Fruit fly (Drosophila melanogaster): ENCODE results near the gene CG31546.

CG31546 gene

dm6 chr3R:5606477-5606876 is 28.9 kb downstream of the CG31546 start, which contains the start of gene asl (continued):
- TF ChIP-seq CG18262 (tag; optimal IDR thresholded peaks at IDR 0.05) (peak; percentile 61), CG2678 (tag; optimal IDR thresholded peaks at IDR 0.05) (no peak), ham (GFP tag; IDR thresholded peaks at IDR 0.05) (no peak), tll (GFP tag; optimal IDR thresholded peaks at IDR 0.05) (no peak), CG11560 (tag; IDR thresholded peaks at IDR 0.05) (no peak), CG12299 (tag; optimal IDR thresholded peaks at IDR 0.05) (peak; percentile 50), fd96Cb (tag; optimal IDR thresholded peaks at IDR 0.05) (peak; percentile 61), CG34376 (GFP tag; optimal IDR thresholded peaks at IDR 0.05) (peak; percentile 55), Hsf (GFP tag; optimal IDR thresholded peaks at IDR 0.05) (peak; percentile 64), Rfx (GFP tag; IDR thresholded peaks at IDR 0.05) (peak; percentile 79), kay (GFP tag; optimal IDR thresholded peaks at IDR 0.05) (no peak), ranshi (GFP tag; IDR thresholded peaks at IDR 0.05) (0 out of 2 replicates have a peak, but pooled peaks have one; percentile 15), pan (optimal IDR thresholded peaks at IDR 0.05) (no peak), pan (GFP tag; optimal IDR thresholded peaks at IDR 0.05 in 1 of 2, IDR thresholded peaks at IDR 0.05 in 1 of 2) (peak in 1 of 2 experiments; percentile 47), CG14441 (GFP tag; IDR thresholded peaks at IDR 0.05) (peak; percentile 58; the same call in 1 of the 2 replicates), al (GFP tag; IDR thresholded peaks at IDR 0.05) (peak; percentile 31; the same call in 1 of the 2 replicates), CG4424 (GFP tag; optimal IDR thresholded peaks at IDR 0.05) (peak; percentile 75), CG33213 (GFP tag; optimal IDR thresholded peaks at IDR 0.05) (peak; percentile 66), CG9817 (tag; optimal IDR thresholded peaks at IDR 0.05) (peak; percentile 77), tup (GFP tag; optimal IDR thresholded peaks at IDR 0.05) (peak; percentile 9), ind (GFP tag; optimal IDR thresholded peaks at IDR 0.05) (no peak), CG3281 (GFP tag; optimal IDR thresholded peaks at IDR 0.05) (peak; percentile 61), org-1 (GFP tag; optimal IDR thresholded peaks at IDR 0.05) (no peak), CG13775 (GFP tag; optimal IDR thresholded peaks at IDR 0.05) (peak; percentile 61), CG16815 (GFP tag; optimal IDR thresholded peaks at IDR 0.05) (peak; percentile 39), CG11085 (GFP tag; IDR thresholded peaks at IDR 0.05) (peak; percentile 54; the same call in 1 of the 2 replicates), esg (GFP tag; conservative IDR thresholded peaks at IDR 0.05) (peak; percentile 40; the same call in 1 of the 2 replicates), Dfd (GFP tag; optimal IDR thresholded peaks at IDR 0.05) (peak in 1 of 2 experiments; percentile 78), CG3838 (GFP tag; optimal IDR thresholded peaks at IDR 0.05) (peak; percentile 14), ERR (GFP tag; optimal IDR thresholded peaks at IDR 0.05) (no peak), luna (GFP tag; optimal IDR thresholded peaks at IDR 0.05) (no peak), sima (GFP tag; optimal IDR thresholded peaks at IDR 0.05) (no peak), Hr3 (GFP tag; optimal IDR thresholded peaks at IDR 0.05) (peak; percentile 64), pnt (GFP tag; optimal IDR thresholded peaks at IDR 0.05) (peak; percentile 45), dimm (GFP tag; IDR thresholded peaks at IDR 0.05) (no peak), lbe (GFP tag; optimal IDR thresholded peaks at IDR 0.05) (peak; percentile 41), H15 (GFP tag; IDR thresholded peaks at IDR 0.05) (no peak), emc (GFP tag; optimal IDR thresholded peaks at IDR 0.05) (peak; percentile 7), CG31388 (GFP tag; optimal IDR thresholded peaks at IDR 0.05) (no peak), dm (GFP tag; optimal IDR thresholded peaks at IDR 0.05) (peak; percentile 31), E2f1 (GFP tag; IDR thresholded peaks at IDR 0.05) (peak; percentile 61), CG7928 (GFP tag; optimal IDR thresholded peaks at IDR 0.05) (no peak), Aef1 (GFP tag; IDR thresholded peaks at IDR 0.05) (no peak; the same call in 2 of the 3 replicates), chm (GFP tag; IDR thresholded peaks at IDR 0.05) (no peak), Ets65A (GFP tag) (peak; percentile 94), Mes4 (GFP tag; optimal IDR thresholded peaks at IDR 0.05) (peak; percentile 34), pb (GFP tag; optimal IDR thresholded peaks at IDR 0.05) (peak; percentile 14), Atf3 (GFP tag; optimal IDR thresholded peaks at IDR 0.05) (no peak), corto (GFP tag; optimal IDR thresholded peaks at IDR 0.05) (peak; percentile 25), crol (GFP tag; IDR thresholded peaks at IDR 0.05) (no peak), Dip2 (GFP tag; IDR thresholded peaks at IDR 0.05) (no peak), Ets97D (GFP tag; optimal IDR thresholded peaks at IDR 0.05) (peak; percentile 66), CG32532 (GFP tag; IDR thresholded peaks at IDR 0.05) (peak; percentile 76)
